Fruit fly (Drosophila melanogaster) whole organism: ENCODE data around the gene CG6602.

Source experiments
- CG8478 ChIP-seq: fragments of >200 bp; optimal IDR thresholded peaks from 2 replicates; lab custom pipeline; 2018; ENCODE audit warnings: inconsistent platforms
- Dll ChIP-seq: fragments of >200 bp; optimal IDR thresholded peaks from 2 replicates; lab custom pipeline; 2017
- EcR ChIP-seq, 2 experiments: fragments of >200 bp; optimal IDR thresholded peaks; 2 replicates each; lab custom pipeline; 2017; ENCODE audit warnings: missing biosample characterization in 2 of 2, missing genetic modification characterization in 2 of 2, missing genetic modification reagents in 2 of 2
- pan ChIP-seq: fragments of >200 bp; optimal IDR thresholded peaks from 2 replicates; lab custom pipeline; 2017
- psq ChIP-seq: fragments of >200 bp; optimal IDR thresholded peaks from 2 replicates; lab custom pipeline; 2017
- usp ChIP-seq: fragments of >200 bp; optimal IDR thresholded peaks from 2 replicates; lab custom pipeline; 2017; ENCODE audit warnings: missing biosample characterization, missing genetic modification characterization, mixed read lengths

DNA sequence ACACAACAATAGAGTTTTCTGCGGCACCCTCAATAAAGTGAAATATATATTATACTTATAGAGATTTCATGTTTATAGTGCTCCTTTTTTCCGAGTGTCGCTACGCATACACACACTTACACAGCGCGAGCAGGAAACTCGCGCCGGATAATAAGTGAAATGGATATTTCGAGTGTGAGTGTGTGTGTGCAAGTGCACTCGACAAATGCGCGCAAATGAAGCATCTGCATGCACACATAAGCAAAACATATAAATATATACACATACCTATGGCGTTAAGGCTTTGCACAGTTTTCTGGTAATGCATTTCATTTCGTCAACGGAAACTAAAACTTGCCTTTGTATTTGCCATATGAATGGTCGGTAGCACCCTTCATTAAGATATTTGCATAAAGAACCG lies 43.6 kb downstream of the CG6602 start:
- no peak for TF ChIP-seq Dll (lab: Kevin White, UChicago)
- no peak for TF ChIP-seq pan (lab: Kevin White, UChicago)
- no peak for TF ChIP-seq psq (lab: Kevin White, UChicago)
- no peak for TF ChIP-seq usp (GFP tag; lab: Kevin White, UChicago)
- no peak for TF ChIP-seq EcR (GFP tag; optimal IDR thresholded peaks at IDR 0.05; lab: Kevin White, UChicago)
- TF ChIP-seq CG8478 (lab: Kevin White, UChicago) = no peak
